Worm (Caenorhabditis elegans) whole organism, L3 larva: ENCODE results near the gene sox-3.
A peak's percentile ranks its signal among the peaks of the same experiment; 100 is the strongest.

Experiments used
- R02D3.7 ChIP-seq: fragments of 150-350 bp; optimal IDR thresholded peaks from 2 replicates; lab custom pipeline; 2014; ENCODE audit warnings: missing biosample characterization, missing genetic modification characterization
- ZK546.5 ChIP-seq: sonication (generic microtip); optimal IDR thresholded peaks from 2 replicates; lab custom pipeline; 2017; ENCODE audit warnings: missing biosample characterization, missing genetic modification characterization
- aly-2 ChIP-seq: fragments of 150-350 bp; optimal IDR thresholded peaks from 2 replicates; lab custom pipeline; 2014; ENCODE audit warnings: missing biosample characterization, missing genetic modification characterization
- ama-1 ChIP-seq: fragments of 150-350 bp; optimal IDR thresholded peaks from 2 replicates; lab custom pipeline; 2018
- ceh-16 ChIP-seq: sonication (generic microtip); optimal IDR thresholded peaks from 2 replicates; lab custom pipeline; 2017; ENCODE audit warnings: missing biosample characterization, missing genetic modification characterization
- ceh-28 ChIP-seq: fragments of 150-350 bp; optimal IDR thresholded peaks from 2 replicates; lab custom pipeline; 2014; ENCODE audit warnings: missing biosample characterization, missing genetic modification reagents, missing genetic modification characterization
- daf-12 ChIP-seq: fragments of 150-350 bp; optimal IDR thresholded peaks from 2 replicates; lab custom pipeline; 2014; ENCODE audit warnings: missing biosample characterization, missing genetic modification reagents, missing genetic modification characterization
- egl-27 ChIP-seq: sonication (generic microtip); optimal IDR thresholded peaks from 4 replicates; lab custom pipeline; 2017; ENCODE audit warnings: missing biosample characterization, missing genetic modification reagents, missing genetic modification characterization
- egl-5 ChIP-seq: fragments of 150-350 bp; optimal IDR thresholded peaks from 2 replicates; lab custom pipeline; 2017; ENCODE audit warnings: missing biosample characterization, missing genetic modification reagents, missing genetic modification characterization, inconsistent platforms
- elt-1 ChIP-seq: fragments of 150-350 bp; optimal IDR thresholded peaks from 2 replicates; lab custom pipeline; 2014; ENCODE audit warnings: missing biosample characterization, missing genetic modification characterization
- elt-2 ChIP-seq: sonication (generic microtip); optimal IDR thresholded peaks from 2 replicates; lab custom pipeline; 2016; ENCODE audit warnings: missing genetic modification reagents, mild to moderate bottlenecking, missing genetic modification characterization, missing compliant biosample characterization
- elt-3 ChIP-seq, 3 experiments: fragments of 150-350 bp in 1 of 3; sonication (generic microtip) in 2 of 3; optimal IDR thresholded peaks; 2 replicates in 2 of 3; 4 replicates in 1 of 3; lab custom pipeline; 2014 to 2017; ENCODE audit warnings: missing biosample characterization in 3 of 3, missing genetic modification characterization in 3 of 3
- eor-1 ChIP-seq, 2 experiments: fragments of 150-350 bp; optimal IDR thresholded peaks; 2 replicates each; lab custom pipeline; 2014 to 2018; ENCODE audit warnings: missing biosample characterization in 2 of 2, missing genetic modification characterization in 2 of 2
- fos-1 ChIP-seq: fragments of 150-350 bp; optimal IDR thresholded peaks from 2 replicates; lab custom pipeline; 2014; ENCODE audit warnings: missing biosample characterization, missing genetic modification characterization
- hmg-11 ChIP-seq: sonication (generic microtip); optimal IDR thresholded peaks from 2 replicates; lab custom pipeline; 2016; ENCODE audit warnings: missing genetic modification characterization, missing compliant biosample characterization
- jun-1 ChIP-seq: fragments of 150-350 bp; optimal IDR thresholded peaks from 2 replicates; lab custom pipeline; 2014; ENCODE audit warnings: missing biosample characterization, missing genetic modification reagents, missing genetic modification characterization
- lin-15B ChIP-seq: fragments of 150-350 bp; optimal IDR thresholded peaks from 2 replicates; lab custom pipeline; 2014; ENCODE audit warnings: missing biosample characterization, missing genetic modification characterization
- lin-39 ChIP-seq: fragments of 150-350 bp; optimal IDR thresholded peaks from 2 replicates; lab custom pipeline; 2018; ENCODE audit warnings: missing biosample characterization, missing genetic modification reagents, missing genetic modification characterization
- mdl-1 ChIP-seq: fragments of 150-350 bp; optimal IDR thresholded peaks from 2 replicates; lab custom pipeline; 2014; ENCODE audit warnings: missing biosample characterization, missing genetic modification characterization
- mml-1 ChIP-seq: fragments of 150-350 bp; sonication (generic microtip); optimal IDR thresholded peaks from 3 replicates; lab custom pipeline; 2014; ENCODE audit warnings: missing biosample characterization, missing genetic modification characterization
- nfya-1 ChIP-seq: sonication (generic microtip); optimal IDR thresholded peaks from 2 replicates; lab custom pipeline; 2017; ENCODE audit warnings: missing genetic modification characterization, mild to moderate bottlenecking, missing compliant biosample characterization, antibody characterized with exemption, moderate library complexity; ENCODE audit not compliant: insufficient read depth
- nhr-11 ChIP-seq: fragments of 150-350 bp; optimal IDR thresholded peaks from 2 replicates; lab custom pipeline; 2014; ENCODE audit warnings: missing biosample characterization, missing genetic modification characterization
- nhr-12 ChIP-seq: fragments of 150-350 bp; optimal IDR thresholded peaks from 2 replicates; lab custom pipeline; 2014; ENCODE audit warnings: missing biosample characterization, missing genetic modification characterization
- nhr-23 ChIP-seq: fragments of 150-350 bp; optimal IDR thresholded peaks from 2 replicates; lab custom pipeline; 2014; ENCODE audit warnings: missing biosample characterization, missing genetic modification reagents, missing genetic modification characterization
- nhr-237 ChIP-seq: fragments of 150-350 bp; optimal IDR thresholded peaks from 2 replicates; lab custom pipeline; 2014; ENCODE audit warnings: missing biosample characterization, missing genetic modification characterization
- nhr-25 ChIP-seq: sonication (generic microtip); optimal IDR thresholded peaks from 2 replicates; lab custom pipeline; 2017; ENCODE audit warnings: missing biosample characterization, missing genetic modification characterization
- nhr-28 ChIP-seq: fragments of 150-350 bp; optimal IDR thresholded peaks from 2 replicates; lab custom pipeline; 2014; ENCODE audit warnings: missing biosample characterization, missing genetic modification characterization
- nhr-43 ChIP-seq: sonication (generic microtip); optimal IDR thresholded peaks from 2 replicates; lab custom pipeline; 2016; ENCODE audit warnings: mild to moderate bottlenecking, missing genetic modification characterization, missing compliant biosample characterization; ENCODE audit not compliant: poor library complexity, severe bottlenecking
- nhr-67 ChIP-seq: fragments of 150-350 bp; optimal IDR thresholded peaks from 2 replicates; lab custom pipeline; 2014; ENCODE audit warnings: missing biosample characterization, missing genetic modification characterization
- nhr-76 ChIP-seq: fragments of 150-350 bp; sonication (generic microtip); optimal IDR thresholded peaks from 5 replicates; lab custom pipeline; 2014; ENCODE audit warnings: missing biosample characterization, missing genetic modification characterization
- nhr-77 ChIP-seq: fragments of 150-350 bp; optimal IDR thresholded peaks from 2 replicates; lab custom pipeline; 2014; ENCODE audit warnings: missing biosample characterization, missing genetic modification characterization
- pha-4 ChIP-seq: fragments of 150-350 bp; optimal IDR thresholded peaks from 2 replicates; lab custom pipeline; 2014; ENCODE audit warnings: missing biosample characterization, missing genetic modification reagents, missing genetic modification characterization
- sea-2 ChIP-seq: fragments of 150-350 bp; sonication (generic microtip); optimal IDR thresholded peaks from 4 replicates; lab custom pipeline; 2014; ENCODE audit warnings: missing biosample characterization, missing genetic modification reagents, missing genetic modification characterization
- snpc-4 ChIP-seq: fragments of 150-350 bp; optimal IDR thresholded peaks from 2 replicates; lab custom pipeline; 2014; ENCODE audit warnings: missing biosample characterization, missing genetic modification characterization
- tbx-2 ChIP-seq: sonication (generic microtip); optimal IDR thresholded peaks from 2 replicates; lab custom pipeline; 2016; ENCODE audit warnings: mild to moderate bottlenecking, missing genetic modification characterization, missing compliant biosample characterization
- unc-39 ChIP-seq: sonication (generic microtip); optimal IDR thresholded peaks from 4 replicates; lab custom pipeline; 2017; ENCODE audit warnings: missing biosample characterization, missing genetic modification characterization
- unc-62 ChIP-seq: fragments of 150-350 bp; sonication (generic microtip); optimal IDR thresholded peaks from 4 replicates; lab custom pipeline; 2014; ENCODE audit warnings: missing biosample characterization, missing genetic modification reagents, missing genetic modification characterization
- zag-1 ChIP-seq: fragments of 150-350 bp; optimal IDR thresholded peaks from 2 replicates; lab custom pipeline; 2014; ENCODE audit warnings: missing biosample characterization, missing genetic modification characterization
- ztf-11 ChIP-seq: fragments of 150-350 bp; optimal IDR thresholded peaks from 2 replicates; lab custom pipeline; 2014; ENCODE audit warnings: missing biosample characterization, missing genetic modification characterization

Gene sox-3

DNA sequence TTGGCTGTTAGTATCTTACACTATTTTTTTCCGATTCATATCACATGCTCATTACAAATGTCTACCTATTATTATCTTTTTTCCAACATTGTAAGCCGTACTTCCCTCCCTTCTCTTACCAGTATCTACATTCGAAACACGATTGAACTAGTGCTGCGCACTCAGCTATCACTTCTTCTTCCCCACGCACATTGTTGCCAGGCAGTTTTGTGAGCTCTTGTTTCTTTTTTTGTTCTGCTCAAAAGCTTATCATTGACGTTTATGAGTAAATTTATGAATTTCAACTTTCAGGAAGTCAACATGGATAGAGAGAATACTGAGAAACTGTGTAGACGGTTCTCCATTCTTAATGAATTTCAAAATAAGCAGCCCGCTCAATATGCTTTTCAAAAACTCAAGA is 28.3 kb upstream of the sox-3 start, which contains the start of gene F33C8.2:
TSS of gene F33C8.2 (plus strand) at position 301 of the 400 bp plus-strand sequence.
- TF ChIP-seq nhr-12 (tag; lab: Kevin White, UChicago) (no peak), nhr-77 (tag; lab: Kevin White, UChicago) (no peak), sea-2 (GFP tag; lab: Kevin White, UChicago) (no peak), egl-27 (tag; lab: Kevin White, UChicago) (no peak), ZK546.5 (tag; lab: Kevin White, UChicago) (no peak), lin-39 (tag; lab: Kevin White, UChicago) (no peak), daf-12 (tag; lab: Kevin White, UChicago) (no peak), unc-62 (GFP tag; lab: Kevin White, UChicago) (no peak), mdl-1 (no peak), ceh-16 (no peak)

DNA sequence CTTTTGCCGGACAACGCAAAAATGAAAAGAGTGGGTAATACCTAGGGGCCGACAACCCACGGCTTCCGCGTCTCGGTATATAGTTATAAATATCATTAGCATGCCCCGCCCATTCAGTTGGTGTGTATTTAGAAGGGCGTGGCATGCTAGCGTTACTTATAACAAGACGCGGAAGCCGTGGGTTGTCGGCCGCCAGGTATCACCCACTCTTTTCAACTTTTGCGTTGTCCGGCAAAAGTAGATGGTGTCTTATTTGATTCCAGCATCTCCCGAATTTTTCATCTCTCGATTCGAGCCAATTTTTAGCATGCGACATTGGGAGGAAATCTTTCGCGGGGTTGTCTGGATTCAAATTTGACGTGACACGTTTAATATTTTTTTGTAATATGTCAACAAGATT is 25.0 kb upstream of the sox-3 start:
- TF ChIP-seq nhr-12 (tag; lab: Kevin White, UChicago) (no peak), nhr-28 (tag; lab: Kevin White, UChicago) (no peak), eor-1 (tag; optimal IDR thresholded peaks at IDR 0.05; lab: Kevin White, UChicago) (no peak), sea-2 (GFP tag; lab: Kevin White, UChicago) (no peak), aly-2 (tag; lab: Kevin White, UChicago) (no peak), nhr-77 (tag; lab: Kevin White, UChicago) (no peak), lin-15B (no peak), nhr-237 (tag; lab: Kevin White, UChicago) (no peak), nhr-76 (no peak), snpc-4 (tag; lab: Kevin White, UChicago) (no peak), nhr-67 (no peak), nfya-1 (tag; lab: Kevin White, UChicago) (no peak)

DNA sequence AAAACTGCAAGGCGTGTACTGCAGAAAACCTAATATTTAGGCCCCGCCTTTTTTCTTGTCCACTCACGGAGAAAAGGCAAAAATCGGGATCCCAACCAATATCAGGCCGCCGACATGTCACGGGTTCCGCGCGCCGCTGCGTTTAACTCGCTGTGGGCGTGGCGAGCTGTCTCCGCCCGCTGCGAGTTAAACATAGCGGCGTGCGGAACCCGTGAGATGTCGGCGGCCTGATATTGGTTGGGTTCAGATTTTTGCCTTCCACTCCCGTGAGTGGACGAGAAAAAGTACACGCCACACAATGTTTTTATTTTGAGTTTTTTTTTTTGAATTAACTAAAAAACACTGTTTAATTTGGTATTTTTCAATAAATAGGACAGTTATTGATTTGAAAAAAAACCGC is 22.7 kb upstream of the sox-3 start:
- no peak for TF ChIP-seq unc-39 (tag; lab: Kevin White, UChicago)
- TF ChIP-seq zag-1 (tag; lab: Kevin White, UChicago) = no peak
- no peak for TF ChIP-seq snpc-4 (tag; lab: Kevin White, UChicago)
- TF ChIP-seq elt-3 (tag; optimal IDR thresholded peaks at IDR 0.05; lab: Kevin White, UChicago) = no peak
- TF ChIP-seq ceh-16 = no peak
- TF ChIP-seq elt-2 = no peak
- TF ChIP-seq elt-1 = no peak
- TF ChIP-seq nfya-1 (tag; lab: Kevin White, UChicago) = no peak
- TF ChIP-seq ztf-11 (tag; lab: Kevin White, UChicago) = no peak
- TF ChIP-seq ceh-28 = no peak
- TF ChIP-seq nhr-25 = no peak
- no peak for TF ChIP-seq sea-2 (GFP tag; lab: Kevin White, UChicago)
- no peak for TF ChIP-seq lin-15B
- TF ChIP-seq ama-1 = no peak
- no peak for TF ChIP-seq daf-12 (tag; lab: Kevin White, UChicago)
- no peak for TF ChIP-seq nhr-43
- no peak for TF ChIP-seq egl-5 (tag; lab: Kevin White, UChicago)

DNA sequence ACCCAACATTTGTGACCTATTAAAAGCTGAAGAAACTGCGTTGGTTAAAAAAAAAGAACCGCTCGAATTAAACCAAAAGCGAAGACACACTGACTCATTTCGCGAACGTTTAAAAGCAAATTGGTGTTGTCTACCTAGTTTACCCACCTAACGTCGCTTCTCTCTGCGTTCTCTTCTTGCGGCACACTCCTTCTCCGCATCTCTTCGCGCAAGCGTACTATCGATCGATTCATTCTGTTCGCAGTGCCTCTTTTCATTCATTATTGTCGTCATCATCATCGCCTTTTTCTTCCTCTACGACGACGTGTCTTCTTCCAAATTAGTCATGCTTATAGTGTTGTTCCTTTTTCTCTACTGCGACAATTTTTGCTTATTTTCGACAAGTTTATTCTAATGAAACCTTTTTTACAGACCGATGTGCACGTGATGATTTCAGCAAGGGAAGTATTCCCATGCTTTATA is 18.4 kb upstream of the sox-3 start, which contains the start of gene atrn-1:
TSS of gene atrn-1 (plus strand) at position 412 of the 462 bp plus-strand sequence.
- TF ChIP-seq R02D3.7 (tag; lab: Kevin White, UChicago) = no peak
- TF ChIP-seq pha-4 (tag; lab: Kevin White, UChicago) = peak; percentile 44
- no peak for TF ChIP-seq ama-1
- peak; percentile 49 for TF ChIP-seq ceh-28
- no peak for TF ChIP-seq elt-1
- TF ChIP-seq jun-1 (tag; lab: Kevin White, UChicago) = no peak
- no peak for TF ChIP-seq lin-15B
- TF ChIP-seq hmg-11 (tag; lab: Kevin White, UChicago) = peak; percentile 71
- TF ChIP-seq nhr-12 (tag; lab: Kevin White, UChicago) = no peak
- TF ChIP-seq egl-27 (tag; lab: Kevin White, UChicago) = no peak
- TF ChIP-seq mml-1 (tag; lab: Kevin White, UChicago) = no peak
- TF ChIP-seq nhr-23 = peak; percentile 43
- TF ChIP-seq nhr-11 = no peak
- no peak for TF ChIP-seq tbx-2 (tag; lab: Kevin White, UChicago)
- no peak for TF ChIP-seq aly-2 (tag; lab: Kevin White, UChicago)
- TF ChIP-seq sea-2 (GFP tag; lab: Kevin White, UChicago) = no peak
- peak; percentile 64 for TF ChIP-seq nhr-25
- TF ChIP-seq zag-1 (tag; lab: Kevin White, UChicago) = no peak
- no peak for TF ChIP-seq ztf-11 (tag; lab: Kevin White, UChicago)
- TF ChIP-seq snpc-4 (tag; lab: Kevin White, UChicago) = no peak
- TF ChIP-seq fos-1 (tag; lab: Kevin White, UChicago) = peak; percentile 34
- TF ChIP-seq, all 47 proteins: peak for 6
